Fruit fly (Drosophila melanogaster): Measurements from ENCODE around the gene trc.

Gene trc

DNA sequence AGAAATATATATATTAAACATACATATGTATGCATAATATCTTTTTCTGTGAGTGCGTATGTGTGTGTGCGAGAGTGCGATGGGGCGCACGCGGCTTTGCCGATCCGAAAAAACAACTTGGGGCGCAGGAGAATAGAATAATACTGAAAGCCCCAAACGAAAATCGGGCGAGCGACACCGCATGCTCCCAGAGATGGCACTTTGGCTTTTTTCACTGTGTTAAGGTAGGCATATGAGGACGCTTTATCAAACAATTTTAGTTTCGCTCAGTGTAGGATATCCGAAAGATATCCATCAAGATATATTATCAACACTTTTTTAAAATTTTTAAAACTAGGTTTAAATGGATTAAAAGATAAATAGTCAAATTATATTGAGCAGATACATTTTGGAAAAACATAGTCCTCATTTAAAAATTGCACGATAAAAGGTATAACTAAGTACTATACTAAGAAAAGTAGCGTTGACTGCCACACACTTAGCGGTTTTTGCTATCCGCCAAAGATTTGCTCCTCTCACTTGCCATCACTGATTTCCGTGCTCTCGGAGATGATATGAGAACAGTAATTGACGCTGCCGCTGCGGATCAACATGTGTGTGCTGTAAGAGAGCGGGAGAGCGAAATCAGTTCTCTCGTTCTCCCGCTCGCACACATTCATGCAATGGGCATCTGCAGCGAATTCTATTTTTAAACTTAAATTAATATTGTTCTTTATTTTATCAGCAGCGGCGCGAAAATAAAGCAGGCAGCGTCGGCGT is 43.0 kb downstream of the trc start (continued):
- TF ChIP-seq Hmr (GFP tag; optimal IDR thresholded peaks at IDR 0.05), result peak; percentile 73
- TF ChIP-seq PHDP (tag; optimal IDR thresholded peaks at IDR 0.05), result peak; percentile 52
- peak; percentile 71 for TF ChIP-seq CG9932 (GFP tag; IDR thresholded peaks at IDR 0.05)
- TF ChIP-seq sisA (GFP tag; IDR thresholded peaks at IDR 0.05), result peak; percentile 32; the same call in 1 of the 2 replicates
- TF ChIP-seq CG14441 (GFP tag; IDR thresholded peaks at IDR 0.05), result no peak
- TF ChIP-seq tio (GFP tag; optimal IDR thresholded peaks at IDR 0.05), result peak; percentile 66
- no peak for TF ChIP-seq CG14667 (GFP tag; IDR thresholded peaks at IDR 0.05)
- TF ChIP-seq unpg (GFP tag; optimal IDR thresholded peaks at IDR 0.05), result peak; percentile 28
- peak; percentile 34 for TF ChIP-seq sd (tag; optimal IDR thresholded peaks at IDR 0.05)
- TF ChIP-seq CG1233 (GFP tag; optimal IDR thresholded peaks at IDR 0.05), result peak; percentile 22
- no peak for TF ChIP-seq Dref (GFP tag; IDR thresholded peaks at IDR 0.05)
- TF ChIP-seq az2 (GFP tag; optimal IDR thresholded peaks at IDR 0.05), result peak; percentile 59
- TF ChIP-seq twi (tag; optimal IDR thresholded peaks at IDR 0.05), result peak; percentile 81
- peak; percentile 38 for TF ChIP-seq esg (GFP tag; conservative IDR thresholded peaks at IDR 0.05)
- peak; percentile 49 for TF ChIP-seq fd3F (GFP tag; optimal IDR thresholded peaks at IDR 0.05)
- peak; percentile 74 for TF ChIP-seq Oli (tag; optimal IDR thresholded peaks at IDR 0.05)
- TF ChIP-seq Mes4 (GFP tag; optimal IDR thresholded peaks at IDR 0.05), result peak; percentile 4
- no peak for TF ChIP-seq dan (GFP tag; IDR thresholded peaks at IDR 0.05)
- TF ChIP-seq CG8924 (tag; optimal IDR thresholded peaks at IDR 0.05), result peak; percentile 68
- TF ChIP-seq CG6654 (GFP tag; optimal IDR thresholded peaks at IDR 0.05), result peak; percentile 30
- TF ChIP-seq CG9797 (GFP tag; optimal IDR thresholded peaks at IDR 0.05), result no peak
- TF ChIP-seq CG10979 (tag; optimal IDR thresholded peaks at IDR 0.05), result peak; percentile 69
- peak; percentile 77 for TF ChIP-seq org-1 (GFP tag; optimal IDR thresholded peaks at IDR 0.05)
- TF ChIP-seq HmgZ (tag; optimal IDR thresholded peaks at IDR 0.05), result peak; percentile 16
- TF ChIP-seq gem (tag; optimal IDR thresholded peaks at IDR 0.05), result peak; percentile 79
- TF ChIP-seq Fer1 (GFP tag; optimal IDR thresholded peaks at IDR 0.05), result peak; percentile 49
- peak; percentile 57 for TF ChIP-seq HLH54F (GFP tag; optimal IDR thresholded peaks at IDR 0.05)
- TF ChIP-seq Stat92E (GFP tag; optimal IDR thresholded peaks at IDR 0.05), result no peak
- peak; percentile 52 for TF ChIP-seq CG18476 (GFP tag; optimal IDR thresholded peaks at IDR 0.05)
- peak; percentile 16 for TF ChIP-seq CG3163 (GFP tag; optimal IDR thresholded peaks at IDR 0.05)
- no peak for TF ChIP-seq aop (GFP tag; IDR thresholded peaks at IDR 0.05)
- peak; percentile 33; the same call in 1 of the 2 replicates for TF ChIP-seq sob (GFP tag; IDR thresholded peaks at IDR 0.05)
- TF ChIP-seq Rfx (GFP tag; IDR thresholded peaks at IDR 0.05), result peak; percentile 56
- no peak for TF ChIP-seq inv (GFP tag; IDR thresholded peaks at IDR 0.05; ENCODE audit: partially characterized antibody)
- TF ChIP-seq CG6791 (GFP tag; IDR thresholded peaks at IDR 0.05; ENCODE audit: partially characterized antibody), result peak; percentile 46; the same call in 1 of the 3 replicates
- TF ChIP-seq CG12659 (GFP tag; optimal IDR thresholded peaks at IDR 0.05), result peak; percentile 72
- peak; percentile 63 for TF ChIP-seq Nf-YC (tag; optimal IDR thresholded peaks at IDR 0.05)
- TF ChIP-seq CG13287 (GFP tag; IDR thresholded peaks at IDR 0.05; ENCODE audit: partially characterized antibody), result no peak
- no peak for TF ChIP-seq her (GFP tag; optimal IDR thresholded peaks at IDR 0.05)

DNA sequence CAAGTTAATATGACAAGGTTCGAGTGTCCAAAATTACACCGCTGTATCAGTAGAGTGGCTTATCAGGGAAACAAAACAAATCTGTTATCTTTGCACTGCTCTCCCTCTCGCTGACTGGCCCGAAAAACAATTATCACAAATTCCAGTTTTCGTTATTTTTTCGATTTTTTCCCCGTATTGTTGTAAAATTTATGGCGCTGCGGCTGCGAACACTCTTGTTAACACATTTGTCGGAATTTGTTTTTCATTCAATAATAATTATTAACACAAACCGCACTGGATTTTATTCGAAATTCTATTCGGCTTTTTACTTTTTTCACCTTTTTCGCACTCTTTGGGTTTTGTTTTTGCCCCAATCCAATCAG is 43.6 kb downstream of the trc start:
- no peak for TF ChIP-seq Hr3 (GFP tag; optimal IDR thresholded peaks at IDR 0.05)
- peak; percentile 68 for TF ChIP-seq sd (tag; optimal IDR thresholded peaks at IDR 0.05)
- peak; percentile 31 for TF ChIP-seq exex (tag; optimal IDR thresholded peaks at IDR 0.05)
